Fruit fly (Drosophila melanogaster) whole organism: Measurements from ENCODE around the gene inaE.

ENCODE experiments used
- CG8478 ChIP-seq: fragments of >200 bp; optimal IDR thresholded peaks from 2 replicates; lab custom pipeline; 2018; ENCODE audit warnings: inconsistent platforms
- Dll ChIP-seq: fragments of >200 bp; optimal IDR thresholded peaks from 2 replicates; lab custom pipeline; 2017
- EcR ChIP-seq, 2 experiments: fragments of >200 bp; optimal IDR thresholded peaks; 2 replicates each; lab custom pipeline; 2017; ENCODE audit warnings: missing biosample characterization in 2 of 2, missing genetic modification characterization in 2 of 2, missing genetic modification reagents in 2 of 2
- pan ChIP-seq: fragments of >200 bp; optimal IDR thresholded peaks from 2 replicates; lab custom pipeline; 2017
- psq ChIP-seq: fragments of >200 bp; optimal IDR thresholded peaks from 2 replicates; lab custom pipeline; 2017
- usp ChIP-seq: fragments of >200 bp; optimal IDR thresholded peaks from 2 replicates; lab custom pipeline; 2017; ENCODE audit warnings: missing biosample characterization, missing genetic modification characterization, mixed read lengths

The inaE gene

DNA sequence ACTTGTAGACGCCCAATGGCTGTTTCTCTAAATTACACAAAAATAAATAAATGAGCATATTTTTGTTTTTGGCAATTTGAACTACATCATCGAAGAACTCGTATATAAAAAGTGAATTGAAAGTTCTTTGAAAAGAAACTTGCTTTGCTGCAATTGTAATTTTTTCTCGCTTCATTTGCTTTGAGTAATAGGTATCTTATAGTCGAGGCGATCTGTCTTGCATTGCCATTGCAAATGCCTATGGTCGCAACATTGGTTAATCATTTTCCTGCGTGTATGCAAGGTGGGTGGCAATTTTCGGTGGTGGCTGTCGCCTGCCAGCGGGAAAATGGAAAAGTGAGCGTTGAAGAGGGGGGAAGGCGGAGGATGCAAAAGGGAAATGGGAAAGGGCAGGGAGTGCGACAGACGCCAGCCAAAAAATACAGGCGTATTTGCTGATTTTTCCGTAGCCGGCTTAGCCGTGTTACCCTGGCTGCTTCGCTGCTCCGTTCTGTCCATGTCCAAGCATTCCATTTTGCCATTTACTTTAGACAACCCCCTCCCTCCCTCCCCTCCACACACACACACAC lies 3.9 kb downstream of the inaE start:
- no peak for TF ChIP-seq pan
- no peak for TF ChIP-seq EcR (GFP tag; optimal IDR thresholded peaks at IDR 0.05; lab: Kevin White, UChicago)

DNA sequence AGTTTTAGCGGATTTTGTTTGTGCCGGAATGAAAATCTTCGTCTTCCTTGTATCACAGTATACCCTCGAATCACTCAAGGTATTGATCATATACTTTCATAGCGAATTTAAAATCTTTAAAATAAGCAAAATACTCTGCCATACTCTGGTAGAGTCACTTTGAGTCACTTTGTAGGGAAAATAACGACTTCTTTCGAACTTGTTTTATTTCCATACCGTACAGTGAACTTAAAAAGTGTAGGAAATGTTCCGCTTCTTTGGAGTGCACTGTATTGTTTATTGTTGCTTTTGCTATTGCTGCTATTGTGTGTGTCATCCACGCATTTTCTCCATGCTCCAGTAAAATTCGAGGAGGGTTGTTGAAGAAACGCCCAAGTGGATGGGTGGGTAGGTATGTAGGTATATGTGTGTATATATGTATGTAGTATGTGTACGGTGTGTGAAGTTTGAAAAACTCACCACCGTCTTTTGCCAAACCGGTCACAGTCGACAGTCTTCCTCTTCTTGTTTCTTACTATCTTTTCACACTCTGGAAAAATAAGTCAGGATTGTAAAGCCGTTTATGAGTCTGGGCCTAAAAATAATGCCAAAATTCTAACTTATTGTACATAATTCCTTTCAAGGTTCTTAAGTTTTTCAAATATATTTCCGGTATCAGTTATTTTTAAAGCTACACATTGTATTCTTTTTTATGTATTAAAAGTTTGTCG lies 5.6 kb downstream of the inaE start:
- TF ChIP-seq CG8478 (lab: Kevin White, UChicago), result no peak
- no peak for TF ChIP-seq pan
- TF ChIP-seq Dll, result no peak
- TF ChIP-seq psq (lab: Kevin White, UChicago), result no peak
- TF ChIP-seq usp (GFP tag; lab: Kevin White, UChicago), result no peak
- no peak for TF ChIP-seq EcR (GFP tag; optimal IDR thresholded peaks at IDR 0.05; lab: Kevin White, UChicago)

DNA sequence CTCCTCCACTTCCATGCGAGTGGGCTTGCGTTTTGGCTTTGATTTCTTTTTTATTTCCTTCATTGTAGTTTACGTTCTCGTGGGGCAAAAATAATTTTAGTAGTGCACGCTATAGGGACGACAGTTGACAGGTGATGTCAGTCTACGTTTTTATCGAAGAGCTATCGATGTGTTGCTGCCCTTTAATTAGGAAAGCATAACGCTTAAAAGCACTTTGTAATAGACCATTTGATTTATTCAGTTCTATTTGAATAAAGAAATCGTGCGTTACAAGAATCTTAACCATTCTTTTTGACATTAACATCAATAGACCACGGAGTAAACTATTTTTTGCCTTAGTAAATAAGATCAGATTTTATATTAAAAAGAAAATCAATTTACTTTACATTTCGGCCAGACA lies 7.5 kb downstream of the inaE start, which contains the start of gene CG10993:
TSS of gene CG10993 (minus strand) at position 101 of the 400 bp plus-strand sequence.
- TF ChIP-seq EcR (GFP tag; optimal IDR thresholded peaks at IDR 0.05; lab: Kevin White, UChicago), result no peak

DNA sequence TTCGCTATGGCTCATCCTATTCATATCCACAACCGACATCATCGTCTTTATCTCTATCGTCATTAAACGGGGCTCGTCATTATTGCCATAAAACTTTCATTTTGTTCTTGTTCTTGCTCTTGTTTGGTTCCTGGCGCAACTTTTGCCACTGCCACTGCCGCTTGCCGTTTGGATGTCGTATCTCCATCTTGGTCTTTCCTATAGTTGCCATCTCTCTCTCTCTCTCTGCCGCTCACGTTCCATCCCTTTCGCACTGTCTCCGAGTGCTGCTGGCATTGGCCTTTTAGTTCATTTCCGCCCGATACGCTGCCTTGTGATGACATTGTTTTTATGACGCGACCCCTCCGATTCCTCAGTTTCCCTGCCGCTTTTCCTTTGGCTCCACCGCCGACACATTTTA lies 8.9 kb downstream of the inaE start:
- TF ChIP-seq usp (GFP tag; lab: Kevin White, UChicago) (no peak), CG8478 (lab: Kevin White, UChicago) (no peak)

DNA sequence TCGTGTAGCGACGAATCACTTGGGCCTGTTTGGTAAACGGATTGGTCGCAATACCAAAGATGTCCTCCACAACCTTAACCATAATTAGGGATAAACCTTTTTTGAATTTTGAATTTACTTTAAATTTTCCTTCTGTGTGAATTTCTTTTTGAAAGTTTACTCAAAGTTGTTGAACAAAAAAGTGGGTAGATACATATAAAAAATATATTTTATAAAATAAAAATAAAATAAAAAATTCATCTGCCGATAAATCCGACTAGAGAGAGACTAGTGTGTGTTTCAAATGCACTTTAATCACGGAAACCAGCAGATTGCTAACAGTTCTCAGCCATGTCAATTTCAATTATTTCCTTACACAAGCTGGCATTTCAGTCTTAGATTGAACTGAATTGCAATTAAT lies 14.0 kb downstream of the inaE start, which contains the start of gene CG10996:
TSS of gene CG10996 (minus strand) at position 101 of the 400 bp plus-strand sequence.
- TF ChIP-seq psq (lab: Kevin White, UChicago), result no peak
- TF ChIP-seq EcR (GFP tag; optimal IDR thresholded peaks at IDR 0.05; lab: Kevin White, UChicago), result no peak
- TF ChIP-seq Dll, result no peak
- no peak for TF ChIP-seq pan
- no peak for TF ChIP-seq usp (GFP tag; lab: Kevin White, UChicago)
- no peak for TF ChIP-seq CG8478 (lab: Kevin White, UChicago)

DNA sequence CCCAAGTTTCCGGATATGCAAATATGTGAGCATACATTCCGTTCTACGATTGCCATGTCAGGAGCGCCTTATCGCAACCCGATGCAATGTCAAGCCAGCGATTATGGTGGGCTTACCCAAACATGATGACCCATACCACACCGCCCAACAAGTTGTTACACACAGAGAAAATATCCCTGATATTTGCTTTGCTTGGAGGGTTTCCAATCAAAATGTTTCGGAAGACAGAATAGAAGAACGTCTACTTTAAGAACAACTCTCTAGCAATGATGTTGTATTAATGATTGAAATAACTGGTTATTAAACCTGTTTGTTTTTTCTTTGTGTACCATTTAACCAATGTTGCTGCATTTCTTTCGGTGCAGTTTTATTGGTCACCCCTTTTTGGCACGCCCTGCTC lies 17.2 kb downstream of the inaE start:
- TF ChIP-seq EcR (GFP tag; optimal IDR thresholded peaks at IDR 0.05; lab: Kevin White, UChicago), result no peak
- no peak for TF ChIP-seq pan
- TF ChIP-seq Dll, result no peak
- no peak for TF ChIP-seq CG8478 (lab: Kevin White, UChicago)
- no peak for TF ChIP-seq usp (GFP tag; lab: Kevin White, UChicago)
- TF ChIP-seq psq (lab: Kevin White, UChicago), result no peak

DNA sequence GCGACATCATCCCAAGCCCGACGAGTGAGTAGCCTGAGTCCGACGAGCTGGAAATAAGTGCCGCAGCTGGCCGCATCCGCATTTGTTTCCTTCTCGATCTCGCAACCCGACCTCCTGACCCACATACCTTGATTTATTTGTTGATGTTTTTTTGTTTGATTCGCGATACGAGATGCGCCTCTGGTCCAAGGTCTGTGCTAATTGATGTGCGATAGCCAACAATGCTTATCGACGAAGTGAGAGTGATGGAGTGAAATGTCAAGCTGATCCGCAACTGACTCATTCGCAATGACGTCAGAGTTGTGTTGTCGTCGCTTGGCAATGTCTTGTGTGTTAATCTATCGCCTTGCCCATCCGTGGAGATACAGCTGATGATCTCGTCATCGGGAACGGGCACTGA lies 20.9 kb downstream of the inaE start:
- TF ChIP-seq Dll (no peak), EcR (GFP tag; optimal IDR thresholded peaks at IDR 0.05; lab: Kevin White, UChicago) (no peak), usp (GFP tag; lab: Kevin White, UChicago) (no peak), CG8478 (lab: Kevin White, UChicago) (no peak), psq (lab: Kevin White, UChicago) (no peak), pan (no peak)

DNA sequence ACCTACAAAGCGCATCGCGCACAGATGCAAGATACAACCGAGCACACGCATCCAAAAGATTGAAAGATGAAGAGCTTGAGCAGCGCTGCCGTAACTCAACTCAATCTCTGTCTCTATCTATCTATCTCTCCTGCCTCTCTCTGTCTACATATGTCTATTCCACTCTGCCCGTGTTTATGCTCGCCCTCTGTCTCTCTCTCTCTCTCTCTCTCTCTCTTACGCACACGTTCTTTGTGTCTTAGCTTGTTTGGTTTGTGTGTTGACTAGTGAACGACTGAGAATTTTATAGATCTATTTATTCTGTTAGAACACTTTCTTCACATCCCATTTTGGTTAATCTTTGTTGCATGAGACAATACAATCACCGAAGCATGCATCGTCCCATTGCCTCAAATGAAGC lies 22.0 kb downstream of the inaE start:
- TF ChIP-seq CG8478 (lab: Kevin White, UChicago) (no peak), usp (GFP tag; lab: Kevin White, UChicago) (no peak), psq (lab: Kevin White, UChicago) (no peak), EcR (GFP tag; optimal IDR thresholded peaks at IDR 0.05; lab: Kevin White, UChicago) (no peak), Dll (no peak), pan (no peak)

DNA sequence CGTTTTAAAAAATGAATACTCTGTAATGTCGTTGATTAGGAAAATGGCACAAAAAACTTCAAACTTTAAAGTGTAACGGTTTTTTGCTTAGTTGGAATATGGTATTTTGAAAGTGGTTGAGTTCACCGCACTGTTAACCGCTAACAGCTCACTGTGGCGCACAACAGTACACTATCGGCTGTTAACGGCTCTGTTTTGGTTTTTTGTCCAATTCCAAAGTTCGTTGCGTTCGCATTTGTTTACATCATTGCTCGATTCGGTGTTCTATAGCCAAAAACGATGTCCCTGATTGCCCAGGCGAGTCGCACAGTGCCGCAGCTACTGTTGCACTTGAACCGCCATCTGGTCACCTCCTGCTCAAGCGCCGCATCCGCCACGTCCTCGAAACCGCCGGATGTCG lies 28.0 kb downstream of the inaE start, which contains the start of gene CG11095:
TSS of gene CG11095 (plus strand) at position 205 of the 400 bp plus-strand sequence.
- TF ChIP-seq usp (GFP tag; lab: Kevin White, UChicago) (no peak), pan (no peak), Dll (no peak), CG8478 (lab: Kevin White, UChicago) (no peak), psq (lab: Kevin White, UChicago) (no peak)

DNA sequence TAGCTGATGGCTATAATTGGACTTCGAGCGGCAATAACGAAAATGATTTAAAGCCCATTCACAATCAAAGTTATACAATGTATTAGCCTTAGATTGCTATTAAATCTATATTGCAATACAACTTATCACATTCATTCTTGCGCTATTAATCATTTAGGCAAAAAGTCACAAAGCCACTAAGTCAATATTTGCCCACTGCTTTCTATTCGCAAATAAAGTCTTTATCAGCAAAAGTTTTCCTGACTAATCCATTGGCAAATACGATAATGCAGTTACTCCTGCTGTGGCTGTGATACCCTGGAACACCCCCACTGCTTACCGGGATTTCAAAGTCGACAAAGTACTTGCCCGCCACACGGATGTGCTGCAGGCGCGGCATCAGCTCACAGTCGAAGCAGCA lies 30.5 kb downstream of the inaE start:
- no peak for TF ChIP-seq pan
- TF ChIP-seq EcR (GFP tag; optimal IDR thresholded peaks at IDR 0.05; lab: Kevin White, UChicago), result no peak
- TF ChIP-seq psq (lab: Kevin White, UChicago), result no peak
- no peak for TF ChIP-seq usp (GFP tag; lab: Kevin White, UChicago)
- no peak for TF ChIP-seq Dll
- no peak for TF ChIP-seq CG8478 (lab: Kevin White, UChicago)

DNA sequence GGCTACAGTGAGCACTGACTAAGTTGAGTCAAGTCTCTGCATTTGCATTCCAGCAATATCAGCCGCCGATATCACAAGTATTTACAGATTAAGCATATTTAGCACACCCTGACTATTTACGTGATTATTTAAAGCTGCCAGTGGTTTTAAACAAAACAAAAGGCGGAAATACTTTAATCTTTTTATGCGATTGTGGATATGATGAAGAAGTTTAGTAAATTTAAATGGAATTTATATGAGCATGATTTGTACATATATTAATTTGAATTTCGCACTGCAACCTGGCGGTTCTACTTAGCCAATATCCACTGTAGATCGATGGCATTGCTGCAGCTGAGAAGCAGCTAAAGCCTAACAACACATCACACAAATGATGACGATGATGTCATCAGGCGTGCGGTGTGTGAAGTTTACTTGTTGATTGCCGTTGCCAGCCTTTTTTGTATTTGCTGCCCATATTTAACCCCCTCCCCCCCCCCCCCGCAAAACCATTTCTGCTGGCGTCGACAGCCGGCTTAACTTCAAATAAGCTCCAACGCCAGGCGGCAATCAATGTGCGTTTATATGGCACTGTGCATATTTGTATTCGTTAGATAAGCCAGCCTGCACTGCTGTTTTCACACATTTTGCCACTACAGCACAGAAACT lies 32.1 kb downstream of the inaE start:
- TF ChIP-seq EcR (GFP tag; optimal IDR thresholded peaks at IDR 0.05; lab: Kevin White, UChicago), result no peak
- no peak for TF ChIP-seq usp (GFP tag; lab: Kevin White, UChicago)
- no peak for TF ChIP-seq CG8478 (lab: Kevin White, UChicago)
- no peak for TF ChIP-seq psq (lab: Kevin White, UChicago)
- no peak for TF ChIP-seq Dll
- TF ChIP-seq pan, result no peak

DNA sequence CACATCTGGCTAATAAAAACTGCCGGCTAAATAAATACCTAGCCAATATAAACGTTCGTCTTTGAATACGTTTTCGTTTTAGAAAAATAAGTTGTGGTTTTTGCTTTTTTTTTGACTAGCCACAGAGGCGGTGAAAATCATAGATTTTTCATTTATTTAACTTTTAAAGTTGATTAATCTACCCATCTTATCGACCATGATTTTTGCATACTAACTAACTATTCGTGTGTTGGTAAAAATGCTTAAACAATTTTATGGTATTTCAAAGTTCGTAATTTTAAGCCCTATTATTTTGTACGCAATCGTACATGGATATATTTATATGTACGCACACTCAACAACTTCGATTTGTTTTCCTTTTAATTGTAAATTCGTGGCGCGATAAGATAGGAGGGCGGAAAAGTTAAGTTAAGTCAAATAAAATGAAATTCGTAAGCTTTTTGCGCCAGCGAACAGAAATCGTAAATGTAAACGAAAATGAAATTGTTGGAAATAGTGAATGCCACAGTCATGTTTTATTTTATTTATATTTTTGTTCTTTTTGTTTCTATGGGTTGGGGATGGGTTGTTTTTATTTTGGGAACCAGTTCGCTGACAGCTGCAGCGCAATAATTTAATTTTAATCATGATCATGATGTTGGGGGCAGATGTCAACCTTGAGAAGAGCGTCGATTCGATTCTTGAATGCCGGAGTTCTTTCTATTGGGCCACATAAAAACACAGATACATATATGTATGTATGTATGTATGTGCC lies 34.1 kb downstream of the inaE start:
- TF ChIP-seq usp (GFP tag; lab: Kevin White, UChicago) (no peak), pan (no peak), EcR (GFP tag; optimal IDR thresholded peaks at IDR 0.05; lab: Kevin White, UChicago) (no peak)
